Fruit fly (Drosophila melanogaster) whole organism, wandering third instar larva: ENCODE results near the gene CG33096.

Source experiments
- Abd-B ChIP-seq: fragments of >200 bp; optimal IDR thresholded peaks from 2 replicates; lab custom pipeline; 2017; ENCODE audit warnings: missing biosample characterization, missing genetic modification characterization
- CG32264 ChIP-seq: fragments of 200-800 bp; sonication (Bioruptor generic); optimal IDR thresholded peaks from 2 replicates; lab custom pipeline; 2016; ENCODE audit warnings: missing biosample characterization, missing genetic modification characterization
- CG9705 ChIP-seq: fragments of 200-800 bp; sonication (Bioruptor generic); optimal IDR thresholded peaks from 2 replicates; lab custom pipeline; 2018; ENCODE audit warnings: missing biosample characterization, mild to moderate bottlenecking, missing genetic modification characterization
- CrebA ChIP-seq: fragments of 200-800 bp; sonication (Bioruptor generic); optimal IDR thresholded peaks from 2 replicates; lab custom pipeline; 2016; ENCODE audit warnings: missing biosample characterization, mild to moderate bottlenecking, missing genetic modification characterization, borderline replicate concordance
- Dfd ChIP-seq: fragments of >200 bp; optimal IDR thresholded peaks from 2 replicates; lab custom pipeline; 2017; ENCODE audit warnings: missing biosample characterization, missing genetic modification characterization
- Dif ChIP-seq: fragments of 200-275, 200-300 bp; sonication (Bioruptor generic); optimal IDR thresholded peaks from 2 replicates; lab custom pipeline; 2018; ENCODE audit warnings: missing biosample characterization, missing genetic modification characterization; ENCODE audit not compliant: partially characterized antibody
- GATAd ChIP-seq: sonication (Bioruptor generic); optimal IDR thresholded peaks from 2 replicates; lab custom pipeline; 2016; ENCODE audit warnings: missing biosample characterization, missing genetic modification characterization
- HLH106 ChIP-seq: fragments of 200-800 bp; optimal IDR thresholded peaks from 3 replicates; lab custom pipeline; 2019; ENCODE audit warnings: missing biosample characterization, mild to moderate bottlenecking, missing genetic modification characterization, moderate library complexity
- Hnf4 ChIP-seq: fragments of 200-800 bp; sonication (Bioruptor generic); optimal IDR thresholded peaks from 2 replicates; lab custom pipeline; 2016; ENCODE audit warnings: missing biosample characterization, mild to moderate bottlenecking, missing genetic modification characterization
- Hr78 ChIP-seq: fragments of >200 bp; optimal IDR thresholded peaks from 2 replicates; lab custom pipeline; 2017; ENCODE audit warnings: missing biosample characterization, missing genetic modification characterization
- Hr83 ChIP-seq: fragments of 200-300 bp; sonication (Bioruptor generic); optimal IDR thresholded peaks from 2 replicates; lab custom pipeline; 2016; ENCODE audit warnings: missing biosample characterization, mild to moderate bottlenecking, missing genetic modification characterization, moderate library complexity; ENCODE audit not compliant: poor library complexity, severe bottlenecking
- Jra ChIP-seq: sonication (Bioruptor generic); optimal IDR thresholded peaks from 2 replicates; lab custom pipeline; 2016; ENCODE audit warnings: missing biosample characterization, missing genetic modification characterization
- Mio ChIP-seq: sonication (Bioruptor generic); optimal IDR thresholded peaks from 2 replicates; lab custom pipeline; 2016; ENCODE audit warnings: missing biosample characterization, missing genetic modification characterization
- Myc ChIP-seq: fragments of >200 bp; optimal IDR thresholded peaks from 2 replicates; lab custom pipeline; 2017
- N ChIP-seq: fragments of >200 bp; optimal IDR thresholded peaks from 2 replicates; lab custom pipeline; 2018; ENCODE audit warnings: missing biosample characterization, missing external identifiers, missing genetic modification characterization
- OdsH ChIP-seq: fragments of 200-800 bp; sonication (Bioruptor generic); optimal IDR thresholded peaks from 2 replicates; lab custom pipeline; 2016; ENCODE audit warnings: missing biosample characterization, mild to moderate bottlenecking, missing genetic modification characterization
- Rel ChIP-seq, 2 experiments: fragments of 200-800 bp; sonication (Bioruptor generic) in 1 of 2; optimal IDR thresholded peaks; 2 replicates in 1 of 2; 3 replicates in 1 of 2; lab custom pipeline; 2016 to 2019; ENCODE audit warnings: mild to moderate bottlenecking in 2 of 2, missing biosample characterization in 2 of 2, missing genetic modification characterization in 2 of 2, moderate library complexity in 1 of 2
- Sp1 ChIP-seq: fragments of 200-800 bp; sonication (Bioruptor generic); optimal IDR thresholded peaks from 3 replicates; lab custom pipeline; 2019; ENCODE audit warnings: missing biosample characterization, mild to moderate bottlenecking, missing genetic modification characterization, moderate library complexity
- br ChIP-seq: fragments of 200-800 bp; sonication (Bioruptor generic); optimal IDR thresholded peaks from 2 replicates; lab custom pipeline; 2016; ENCODE audit warnings: missing biosample characterization, missing genetic modification characterization
- brk ChIP-seq: fragments of 200-800 bp; sonication (Bioruptor generic); optimal IDR thresholded peaks from 2 replicates; lab custom pipeline; 2016; ENCODE audit warnings: missing biosample characterization, mild to moderate bottlenecking, missing genetic modification characterization
- dmrt93B ChIP-seq: fragments of 200-800 bp; sonication (Bioruptor generic); optimal IDR thresholded peaks from 2 replicates; lab custom pipeline; 2018; ENCODE audit warnings: missing biosample characterization, mild to moderate bottlenecking, missing genetic modification characterization
- dsf ChIP-seq: sonication (Bioruptor generic); optimal IDR thresholded peaks from 2 replicates; lab custom pipeline; 2016; ENCODE audit warnings: missing biosample characterization, missing genetic modification characterization, borderline replicate concordance
- ey ChIP-seq: fragments of 200-800 bp; sonication (Bioruptor generic); optimal IDR thresholded peaks from 2 replicates; lab custom pipeline; 2016; ENCODE audit warnings: missing biosample characterization, missing genetic modification characterization
- fru ChIP-seq: fragments of 200-800 bp; sonication (Bioruptor generic); optimal IDR thresholded peaks from 3 replicates; lab custom pipeline; 2016; ENCODE audit warnings: missing biosample characterization, mild to moderate bottlenecking, missing genetic modification characterization
- h ChIP-seq: fragments of 200-800 bp; sonication (Bioruptor generic); optimal IDR thresholded peaks from 3 replicates; lab custom pipeline; 2016; ENCODE audit warnings: missing biosample characterization, mild to moderate bottlenecking, missing genetic modification characterization
- jim ChIP-seq: fragments of 175-275, 200-325 bp; sonication (Bioruptor generic); optimal IDR thresholded peaks from 2 replicates; lab custom pipeline; 2016; ENCODE audit warnings: missing biosample characterization, mild to moderate bottlenecking, missing genetic modification characterization
- pan ChIP-seq: fragments of >200 bp; optimal IDR thresholded peaks from 2 replicates; lab custom pipeline; 2017
- psq ChIP-seq: fragments of 200-800 bp; sonication (Bioruptor generic); optimal IDR thresholded peaks from 3 replicates; lab custom pipeline; 2017; ENCODE audit warnings: missing biosample characterization, mild to moderate bottlenecking, missing genetic modification characterization, moderate library complexity
- sage ChIP-seq: fragments of 200-800 bp; sonication (Bioruptor generic); optimal IDR thresholded peaks from 2 replicates; lab custom pipeline; 2016; ENCODE audit warnings: missing biosample characterization, mild to moderate bottlenecking, missing genetic modification characterization
- sv ChIP-seq: fragments of 200-800 bp; sonication (Bioruptor generic); optimal IDR thresholded peaks from 3 replicates; lab custom pipeline; 2016; ENCODE audit warnings: missing biosample characterization, missing genetic modification characterization
- tai ChIP-seq: sonication (Bioruptor generic); optimal IDR thresholded peaks from 2 replicates; lab custom pipeline; 2016; ENCODE audit warnings: missing biosample characterization, missing genetic modification characterization
- usp ChIP-seq: fragments of >200 bp; optimal IDR thresholded peaks from 2 replicates; lab custom pipeline; 2017; ENCODE audit warnings: missing biosample characterization, missing genetic modification characterization
- woc ChIP-seq: sonication (Bioruptor generic); optimal IDR thresholded peaks from 2 replicates; lab custom pipeline; 2016; ENCODE audit warnings: missing biosample characterization, mild to moderate bottlenecking, missing genetic modification characterization

Gene CG33096

DNA sequence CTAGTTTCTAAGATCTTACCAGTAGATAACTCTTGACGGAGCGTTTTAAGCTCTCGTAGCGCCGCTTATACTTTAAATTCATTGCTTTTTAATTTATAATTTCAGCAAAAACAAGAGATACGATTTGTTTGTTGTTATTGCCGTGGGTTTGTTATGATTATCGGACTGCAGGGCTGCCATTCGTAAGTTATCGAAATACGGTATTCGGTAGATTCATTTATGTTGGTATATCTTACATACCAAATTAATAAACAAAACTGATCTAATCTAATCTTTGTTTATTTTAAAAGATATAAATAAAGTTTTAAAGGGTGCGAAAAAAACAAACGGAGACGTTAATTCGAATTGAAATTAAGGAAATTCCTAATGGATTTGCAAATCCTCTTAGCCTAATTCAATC lies 41.5 kb upstream of the CG33096 start, which contains the start of the genes CG31111 and stac:
CG31111 (minus strand) TSS at position 162 of the 400 bp plus-strand sequence.
stac (plus strand) TSS at position 271 of the 400 bp plus-strand sequence.
- TF ChIP-seq Sp1 (no peak), sage (peak; percentile 52), GATAd (GFP tag; lab: Kevin White, UChicago) (no peak), brk (GFP tag; lab: Kevin White, UChicago) (no peak), HLH106 (tag; lab: Kevin White, UChicago) (no peak), Rel (GFP tag; optimal IDR thresholded peaks at IDR 0.05; lab: Kevin White, UChicago) (no peak), Rel (tag; optimal IDR thresholded peaks at IDR 0.05; lab: Kevin White, UChicago) (peak; percentile 22), Myc (lab: Kevin White, UChicago) (no peak), N (GFP tag; lab: Kevin White, UChicago) (no peak), Jra (GFP tag; lab: Kevin White, UChicago) (no peak), woc (GFP tag; lab: Kevin White, UChicago) (no peak), pan (lab: Kevin White, UChicago) (no peak)

DNA sequence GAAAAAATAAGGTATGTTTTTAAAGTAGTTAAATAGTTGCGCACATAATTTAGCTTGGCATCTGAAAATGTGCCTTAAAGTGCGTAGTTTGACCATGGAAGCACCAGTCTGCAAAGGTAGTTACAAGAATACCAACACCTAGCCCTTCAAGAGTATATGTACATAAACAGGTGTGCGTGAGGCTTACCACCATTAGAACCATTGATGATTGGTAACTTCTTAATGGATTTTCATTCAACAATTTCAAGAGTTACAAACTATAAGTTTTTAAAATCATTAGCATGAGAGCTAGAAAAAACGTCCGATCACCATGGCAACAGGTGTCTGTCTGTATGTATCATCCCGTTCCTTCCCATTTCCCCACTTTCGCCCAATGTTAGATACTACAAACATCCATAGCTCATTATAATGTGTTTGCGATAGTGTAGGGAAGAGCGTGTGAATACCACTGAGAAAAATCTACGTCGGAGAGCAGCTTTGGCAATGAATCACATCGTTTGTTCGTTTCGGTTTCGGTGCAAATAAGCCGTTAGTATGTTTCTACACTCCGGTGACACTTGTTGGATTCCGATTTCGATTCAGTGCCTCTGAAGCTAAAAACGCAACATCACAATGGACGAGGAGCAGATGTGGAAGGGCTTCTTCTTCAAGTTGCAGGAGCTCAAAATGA lies 40.8 kb upstream of the CG33096 start:
- TF ChIP-seq jim (GFP tag; lab: Kevin White, UChicago), result no peak
- TF ChIP-seq Rel (GFP tag; optimal IDR thresholded peaks at IDR 0.05; lab: Kevin White, UChicago), result no peak
- TF ChIP-seq Rel (tag; optimal IDR thresholded peaks at IDR 0.05; lab: Kevin White, UChicago), result peak; percentile 72

DNA sequence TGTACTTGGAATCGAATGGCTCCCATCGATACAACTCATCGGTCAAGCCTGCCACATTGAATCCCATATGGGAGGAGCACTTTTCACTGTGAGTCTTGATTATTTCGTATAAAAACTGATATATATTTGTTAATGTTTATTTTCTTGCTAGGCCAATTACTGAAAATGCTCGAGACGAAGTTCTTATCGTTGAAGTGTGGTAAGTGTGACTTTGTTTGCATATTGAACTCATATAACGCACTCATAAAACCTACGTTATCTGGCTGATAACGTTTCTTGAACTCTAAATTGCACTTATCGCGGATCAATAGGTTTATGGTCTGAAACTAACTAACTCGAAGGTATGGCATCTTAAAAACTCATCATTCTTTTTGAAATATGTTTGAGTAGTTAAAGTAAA lies 37.0 kb upstream of the CG33096 start:
- TF ChIP-seq tai (GFP tag; lab: Kevin White, UChicago) (no peak), Hr83 (GFP tag; lab: Kevin White, UChicago) (no peak), CrebA (GFP tag; lab: Kevin White, UChicago) (no peak), Hr78 (GFP tag; lab: Kevin White, UChicago) (no peak), CG9705 (GFP tag; lab: Kevin White, UChicago) (no peak), usp (no peak), fru (GFP tag; lab: Kevin White, UChicago) (no peak), Jra (GFP tag; lab: Kevin White, UChicago) (no peak), CG32264 (GFP tag; lab: Kevin White, UChicago) (no peak)

DNA sequence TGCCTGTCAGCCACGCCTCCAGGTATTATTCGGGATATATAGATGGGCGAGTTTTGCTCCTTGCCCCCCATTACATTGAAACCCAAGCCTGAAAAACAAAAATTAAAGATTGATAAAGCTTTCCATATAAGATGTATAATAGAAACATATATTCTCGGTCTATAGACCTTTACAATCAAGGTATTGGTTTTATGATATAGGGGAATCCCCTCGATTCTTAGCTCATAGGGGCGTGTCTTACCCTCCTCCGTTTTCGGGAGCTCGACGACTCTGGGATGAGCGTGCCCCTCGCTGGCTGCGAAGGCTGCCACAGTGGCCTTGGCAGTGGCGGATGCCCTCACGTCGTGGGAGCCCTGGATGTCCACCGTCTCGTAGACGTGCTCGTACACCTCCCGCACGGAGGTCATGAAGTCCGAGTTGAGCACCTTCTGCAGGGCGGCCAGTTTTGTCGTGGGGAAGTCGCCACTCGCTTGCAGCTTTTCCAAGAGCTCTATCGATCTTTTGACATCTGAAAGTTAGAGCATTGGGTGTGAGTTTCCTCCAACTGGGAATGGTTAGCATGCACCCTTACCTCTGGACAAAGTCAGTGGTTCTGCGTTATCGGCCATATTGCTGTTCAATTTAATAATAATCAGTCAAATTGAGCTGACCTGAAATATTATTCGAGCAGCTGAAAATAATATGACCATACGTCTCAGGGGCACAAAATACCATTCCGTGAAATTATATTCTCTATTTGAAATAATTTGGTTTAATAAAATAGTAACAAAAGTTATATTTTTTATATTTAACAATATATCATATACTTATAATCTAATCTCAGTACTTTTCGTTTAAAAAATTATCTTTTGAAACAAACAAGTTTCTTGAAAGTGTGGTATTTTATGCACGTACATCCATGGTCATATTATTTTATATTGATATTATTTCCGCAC lies 32.3 kb upstream of the CG33096 start, which contains the start of the genes veli and PQBP1:
veli (minus strand) TSS at position 685 of the 935 bp plus-strand sequence.
PQBP1 (plus strand) TSS at position 885 of the 935 bp plus-strand sequence.
- no peak for TF ChIP-seq Rel (GFP tag; optimal IDR thresholded peaks at IDR 0.05; lab: Kevin White, UChicago)
- peak; percentile 95 for TF ChIP-seq Rel (tag; optimal IDR thresholded peaks at IDR 0.05; lab: Kevin White, UChicago)
- TF ChIP-seq Sp1, result no peak
- TF ChIP-seq, all 38 proteins: peak for 1

DNA sequence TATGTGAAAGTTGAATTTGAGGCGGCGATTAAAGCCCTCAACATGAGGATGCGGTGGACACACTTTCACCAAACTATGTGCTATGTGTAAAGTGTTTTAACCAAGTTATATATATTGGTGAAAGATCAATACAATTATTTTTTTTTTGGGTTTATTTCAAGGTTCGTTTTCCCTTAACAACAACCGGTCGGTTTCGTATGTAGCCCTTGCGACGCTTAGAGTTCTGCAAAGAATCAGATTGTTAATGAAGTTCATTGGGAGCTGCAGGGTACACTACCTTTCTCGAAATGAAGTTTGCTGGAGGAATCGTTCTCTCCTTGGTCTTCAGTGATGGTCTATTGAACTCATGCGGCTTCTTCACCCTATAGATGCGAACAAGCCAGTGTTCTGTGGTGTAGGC lies 30.6 kb upstream of the CG33096 start:
- TF ChIP-seq Abd-B (GFP tag; lab: Kevin White, UChicago) (no peak), dmrt93B (GFP tag; lab: Kevin White, UChicago) (no peak)
- TF ChIP-seq, all 38 proteins: peak for 0

DNA sequence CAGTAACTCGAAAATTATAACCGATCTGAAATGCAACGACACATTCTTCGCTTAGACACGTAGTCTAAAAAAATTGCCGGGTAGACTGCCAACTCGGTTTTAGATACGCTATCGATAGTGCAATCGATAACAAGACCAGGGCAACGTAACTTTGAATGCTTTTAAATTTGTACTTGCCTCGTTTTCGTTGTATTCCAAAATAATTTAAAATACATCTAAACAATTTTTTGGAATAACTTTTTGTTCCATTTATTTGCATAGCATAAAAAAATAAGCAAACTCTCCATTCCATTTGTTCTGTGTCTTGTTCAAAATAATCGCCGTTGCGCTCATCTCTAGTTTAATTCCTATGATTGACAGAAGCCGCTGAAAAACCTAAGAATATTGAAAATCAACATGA lies 27.9 kb upstream of the CG33096 start, which contains the start of the genes Stt3B and CG11839:
Stt3B (minus strand) TSS at position 69 of the 400 bp plus-strand sequence.
CG11839 (plus strand) TSS at position 359 of the 400 bp plus-strand sequence.
- TF ChIP-seq woc (GFP tag; lab: Kevin White, UChicago), result peak; percentile 87
- TF ChIP-seq Mio (GFP tag; lab: Kevin White, UChicago), result no peak
- TF ChIP-seq Hr78 (GFP tag; lab: Kevin White, UChicago), result no peak
- peak; percentile 85 for TF ChIP-seq h
- TF ChIP-seq jim (GFP tag; lab: Kevin White, UChicago), result no peak
- no peak for TF ChIP-seq fru (GFP tag; lab: Kevin White, UChicago)
- peak; percentile 91 for TF ChIP-seq Jra (GFP tag; lab: Kevin White, UChicago)
- peak; percentile 75 for TF ChIP-seq OdsH
- TF ChIP-seq Sp1, result no peak
- no peak for TF ChIP-seq dmrt93B (GFP tag; lab: Kevin White, UChicago)
- no peak for TF ChIP-seq Rel (GFP tag; optimal IDR thresholded peaks at IDR 0.05; lab: Kevin White, UChicago)
- peak; percentile 61 for TF ChIP-seq Rel (tag; optimal IDR thresholded peaks at IDR 0.05; lab: Kevin White, UChicago)
- peak; percentile 78 for TF ChIP-seq ey (GFP tag; lab: Kevin White, UChicago)
- peak; percentile 60 for TF ChIP-seq CG9705 (GFP tag; lab: Kevin White, UChicago)
- TF ChIP-seq Hnf4, result peak; percentile 89
- peak; percentile 61 for TF ChIP-seq psq (GFP tag; lab: Kevin White, UChicago)
- no peak for TF ChIP-seq br (GFP tag; lab: Kevin White, UChicago)
- peak; percentile 29 for TF ChIP-seq Hr83 (GFP tag; lab: Kevin White, UChicago)
- TF ChIP-seq Dfd (GFP tag; lab: Kevin White, UChicago), result no peak
- peak; percentile 84 for TF ChIP-seq dsf (GFP tag; lab: Kevin White, UChicago)
- TF ChIP-seq pan (lab: Kevin White, UChicago), result no peak
- peak; percentile 2 for TF ChIP-seq sage
- peak; percentile 1 for TF ChIP-seq CG32264 (GFP tag; lab: Kevin White, UChicago)
- TF ChIP-seq sv (GFP tag; lab: Kevin White, UChicago), result peak; percentile 59
- peak; percentile 83 for TF ChIP-seq HLH106 (tag; lab: Kevin White, UChicago)
- no peak for TF ChIP-seq Dif (GFP tag; lab: Kevin White, UChicago)
- no peak for TF ChIP-seq N (GFP tag; lab: Kevin White, UChicago)
